Fruit fly (Drosophila melanogaster) whole organism, adult: ENCODE measurements around the gene Hipk.

ENCODE experiments used
- CG7101 ChIP-seq: fragments of 200-800 bp; sonication (Bioruptor generic); optimal IDR thresholded peaks from 2 replicates; lab custom pipeline; 2018; ENCODE audit warnings: missing biosample characterization, mild to moderate bottlenecking, missing genetic modification characterization, moderate library complexity
- cic ChIP-seq: fragments of 200-800 bp; sonication (Bioruptor generic); optimal IDR thresholded peaks from 2 replicates; lab custom pipeline; 2017; ENCODE audit warnings: missing biosample characterization, mild to moderate bottlenecking, missing genetic modification characterization, moderate library complexity
- pad ChIP-seq: fragments of 200-800 bp; sonication (Bioruptor generic); optimal IDR thresholded peaks from 3 replicates; lab custom pipeline; 2017; ENCODE audit warnings: missing biosample characterization, missing genetic modification characterization, mild to moderate bottlenecking, moderate library complexity, missing genetic modification reagents
- tj ChIP-seq: fragments of 200-800 bp; sonication (Bioruptor generic); optimal IDR thresholded peaks from 3 replicates; lab custom pipeline; 2017; ENCODE audit warnings: missing biosample characterization, mild to moderate bottlenecking, missing genetic modification characterization, moderate library complexity

- no peak for TF ChIP-seq tj (GFP tag; lab: Kevin White, UChicago)
- no peak for TF ChIP-seq pad (GFP tag; lab: Kevin White, UChicago)
- TF ChIP-seq CG7101 (tag; lab: Kevin White, UChicago): no peak
- TF ChIP-seq cic: no peak
Measured at dm6 chr3L:614751-615424, 72.0 kb downstream of the Hipk start.
